Worm (Caenorhabditis elegans) whole organism, late embryonic: Measurements from ENCODE around the gene F29G9.1.

ENCODE experiments used
- F13H6.1 ChIP-seq: sonication (generic microtip); optimal IDR thresholded peaks from 2 replicates; lab custom pipeline; 2016; ENCODE audit warnings: missing genetic modification characterization, missing compliant biosample characterization
- T23F11.4 ChIP-seq: fragments of 200-800 bp; sonication (Bioruptor generic); optimal IDR thresholded peaks from 2 replicates; lab custom pipeline; 2018; ENCODE audit warnings: mild to moderate bottlenecking, missing genetic modification characterization, missing compliant biosample characterization
- gmeb-2 ChIP-seq: sonication (generic microtip); optimal IDR thresholded peaks from 2 replicates; lab custom pipeline; 2016; ENCODE audit warnings: missing genetic modification characterization, inconsistent platforms, missing compliant biosample characterization
- mec-3 ChIP-seq: sonication (generic microtip); optimal IDR thresholded peaks from 2 replicates; lab custom pipeline; 2016; ENCODE audit warnings: borderline replicate concordance, missing genetic modification characterization, missing compliant biosample characterization
- npax-4 ChIP-seq: sonication (generic microtip); optimal IDR thresholded peaks from 2 replicates; lab custom pipeline; 2016; ENCODE audit warnings: missing genetic modification characterization, missing compliant biosample characterization
- pqm-1 ChIP-seq: sonication (generic microtip); optimal IDR thresholded peaks from 2 replicates; lab custom pipeline; 2016; ENCODE audit warnings: missing genetic modification characterization, missing compliant biosample characterization

- TF ChIP-seq pqm-1 = no peak
- no peak for TF ChIP-seq gmeb-2 (tag; lab: Kevin White, UChicago)
- TF ChIP-seq npax-4 (tag; lab: Kevin White, UChicago) = no peak
- no peak for TF ChIP-seq mec-3 (tag; lab: Kevin White, UChicago)
- TF ChIP-seq T23F11.4 (GFP tag; lab: Kevin White, UChicago) = no peak
- TF ChIP-seq F13H6.1 = no peak
These were observed 26.5 kb upstream of the F29G9.1 start for ce11 chrV:6012401-6012800.
